Fruit fly (Drosophila melanogaster): ENCODE measurements around the gene Ugt35A1.
A peak's percentile ranks its signal among the peaks of the same experiment; 100 is the strongest.

Gene Ugt35A1

DNA sequence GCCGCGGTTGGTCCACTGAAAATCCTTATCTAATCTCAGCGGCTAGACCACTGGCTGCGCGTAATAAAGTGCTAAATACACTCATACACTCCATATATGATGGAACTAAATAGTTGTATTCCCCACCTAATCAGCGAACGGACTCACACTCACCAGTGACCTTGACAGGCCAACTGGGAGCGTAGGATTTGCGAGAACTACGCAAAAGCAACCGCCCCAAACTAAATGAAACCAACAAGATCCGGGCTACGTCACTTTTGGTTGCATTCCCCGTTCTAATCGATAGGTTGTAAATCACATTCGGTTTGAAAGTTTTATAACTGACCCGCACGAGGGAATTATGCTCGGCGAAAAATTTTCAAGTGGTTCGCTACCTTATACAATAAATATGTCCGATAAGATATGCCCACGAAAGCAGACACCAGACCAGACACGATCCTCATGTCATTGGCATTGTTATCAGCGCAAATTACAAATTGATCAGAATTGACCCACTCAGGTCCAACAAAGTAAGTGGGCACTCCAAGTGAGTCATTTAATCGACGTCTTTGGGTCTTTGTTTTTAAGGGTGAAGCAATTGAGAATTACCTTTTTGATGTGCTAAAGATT, 26.9 kb upstream of the Ugt35A1 start:
- TF ChIP-seq Dif (GFP tag; optimal IDR thresholded peaks at IDR 0.05; ENCODE audit: partially characterized antibody): no peak
- TF ChIP-seq Rel (GFP tag; optimal IDR thresholded peaks at IDR 0.05): no peak
- peak; percentile 47 for TF ChIP-seq Rel (tag; optimal IDR thresholded peaks at IDR 0.05)
- no peak for TF ChIP-seq psq (GFP tag; optimal IDR thresholded peaks at IDR 0.05)
- TF ChIP-seq h (GFP tag; optimal IDR thresholded peaks at IDR 0.05): peak; percentile 36

dm6 chr3R:11198062-11198472, 25.6 kb upstream of the Ugt35A1 start:
- no peak for TF ChIP-seq sv (GFP tag; optimal IDR thresholded peaks at IDR 0.05)
- TF ChIP-seq Jra (GFP tag; optimal IDR thresholded peaks at IDR 0.05): no peak
- peak in 1 of 2 experiments; percentile 9 for TF ChIP-seq foxo (GFP tag; optimal IDR thresholded peaks at IDR 0.05)
- no peak for TF ChIP-seq pan (optimal IDR thresholded peaks at IDR 0.05)
- peak; percentile 21 for TF ChIP-seq rgr (GFP tag; optimal IDR thresholded peaks at IDR 0.05)
- TF ChIP-seq br (GFP tag; optimal IDR thresholded peaks at IDR 0.05): peak; percentile 38
- peak; percentile 21 for TF ChIP-seq HLH106 (tag; optimal IDR thresholded peaks at IDR 0.05)
- TF ChIP-seq Dif (GFP tag; optimal IDR thresholded peaks at IDR 0.05; ENCODE audit: partially characterized antibody): peak; percentile 19
- peak; percentile 5 for TF ChIP-seq Hnf4 (GFP tag; optimal IDR thresholded peaks at IDR 0.05)
- no peak for TF ChIP-seq Rel (GFP tag; optimal IDR thresholded peaks at IDR 0.05)
- peak; percentile 75 for TF ChIP-seq Rel (tag; optimal IDR thresholded peaks at IDR 0.05)
- TF ChIP-seq CrebA (GFP tag; optimal IDR thresholded peaks at IDR 0.05; ENCODE audit: borderline replicate concordance): peak; percentile 84
- peak; percentile 29 for TF ChIP-seq h (GFP tag; optimal IDR thresholded peaks at IDR 0.05)
- TF ChIP-seq dsf (GFP tag; optimal IDR thresholded peaks at IDR 0.05; ENCODE audit: borderline replicate concordance): no peak
- TF ChIP-seq CG32264 (GFP tag; optimal IDR thresholded peaks at IDR 0.05): no peak
- no peak for TF ChIP-seq jim (GFP tag; optimal IDR thresholded peaks at IDR 0.05)
- peak; percentile 12 to 53 for TF ChIP-seq dl (GFP tag; optimal IDR thresholded peaks at IDR 0.05; ENCODE audit: insufficient read depth in 1 of 2, partially characterized antibody in 2 of 2)
- peak; percentile 48 for TF ChIP-seq psq (GFP tag; optimal IDR thresholded peaks at IDR 0.05)
- TF ChIP-seq woc (GFP tag; optimal IDR thresholded peaks at IDR 0.05): peak; percentile 79
- TF ChIP-seq sage (GFP tag; optimal IDR thresholded peaks at IDR 0.05): no peak
- peak; percentile 8 for TF ChIP-seq Vsx2 (GFP tag; optimal IDR thresholded peaks at IDR 0.05; ENCODE audit: partially characterized antibody)
- no peak for TF ChIP-seq GATAd (GFP tag; optimal IDR thresholded peaks at IDR 0.05)

dm6 chr3R:11197389-11197716, 24.9 kb upstream of the Ugt35A1 start, which contains the start of gene cu:
cu (plus strand) TSS chr3R:11197592.
- TF ChIP-seq sv (GFP tag; optimal IDR thresholded peaks at IDR 0.05) (peak; percentile 32), Dif (GFP tag; optimal IDR thresholded peaks at IDR 0.05; ENCODE audit: partially characterized antibody) (peak; percentile 62), Vsx2 (GFP tag; optimal IDR thresholded peaks at IDR 0.05; ENCODE audit: partially characterized antibody) (peak; percentile 12), dmrt93B (GFP tag; optimal IDR thresholded peaks at IDR 0.05) (no peak), Rel (GFP tag; optimal IDR thresholded peaks at IDR 0.05) (no peak), Rel (tag; optimal IDR thresholded peaks at IDR 0.05) (no peak), foxo (GFP tag; optimal IDR thresholded peaks at IDR 0.05) (no peak), br (GFP tag; optimal IDR thresholded peaks at IDR 0.05) (no peak), h (GFP tag; optimal IDR thresholded peaks at IDR 0.05) (no peak), GATAd (GFP tag; optimal IDR thresholded peaks at IDR 0.05) (no peak), brk (GFP tag; optimal IDR thresholded peaks at IDR 0.05) (peak; percentile 60), dl (GFP tag; optimal IDR thresholded peaks at IDR 0.05; ENCODE audit: insufficient read depth in 1 of 2, partially characterized antibody in 2 of 2) (peak; percentile 76 to 82), Jra (GFP tag; optimal IDR thresholded peaks at IDR 0.05) (peak; percentile 86)

dm6 chr3R:11196648-11197388, 24.4 kb upstream of the Ugt35A1 start:
- no peak for TF ChIP-seq Jra (GFP tag; optimal IDR thresholded peaks at IDR 0.05)
- no peak for TF ChIP-seq pan (optimal IDR thresholded peaks at IDR 0.05)
- no peak for TF ChIP-seq dl (GFP tag; optimal IDR thresholded peaks at IDR 0.05; ENCODE audit: insufficient read depth in 1 of 2, partially characterized antibody in 2 of 2)
- TF ChIP-seq woc (GFP tag; optimal IDR thresholded peaks at IDR 0.05): peak; percentile 92
- peak; percentile 73 for TF ChIP-seq tai (GFP tag; optimal IDR thresholded peaks at IDR 0.05)
- TF ChIP-seq usp (GFP tag; optimal IDR thresholded peaks at IDR 0.05): no peak
- peak; percentile 4 for TF ChIP-seq Dif (GFP tag; optimal IDR thresholded peaks at IDR 0.05; ENCODE audit: partially characterized antibody)
- peak; percentile 99 for TF ChIP-seq Sp1 (GFP tag; optimal IDR thresholded peaks at IDR 0.05)
- peak; percentile 95 for TF ChIP-seq HLH106 (tag; optimal IDR thresholded peaks at IDR 0.05)
- TF ChIP-seq Dfd (GFP tag; optimal IDR thresholded peaks at IDR 0.05): peak; percentile 99
- TF ChIP-seq CrebA (GFP tag; optimal IDR thresholded peaks at IDR 0.05; ENCODE audit: borderline replicate concordance): no peak
- TF ChIP-seq Abd-B (GFP tag; optimal IDR thresholded peaks at IDR 0.05): no peak
- TF ChIP-seq CG9705 (GFP tag; optimal IDR thresholded peaks at IDR 0.05): peak; percentile 94
- peak; percentile 72 for TF ChIP-seq Hnf4 (GFP tag; optimal IDR thresholded peaks at IDR 0.05)
- peak; percentile 90 for TF ChIP-seq ey (GFP tag; optimal IDR thresholded peaks at IDR 0.05)
- peak; percentile 80 for TF ChIP-seq dsf (GFP tag; optimal IDR thresholded peaks at IDR 0.05; ENCODE audit: borderline replicate concordance)
- TF ChIP-seq brk (GFP tag; optimal IDR thresholded peaks at IDR 0.05): peak; percentile 88
- TF ChIP-seq foxo (GFP tag; optimal IDR thresholded peaks at IDR 0.05): peak in 1 of 2 experiments; percentile 96
- peak; percentile 96 for TF ChIP-seq fru (GFP tag; optimal IDR thresholded peaks at IDR 0.05)
- TF ChIP-seq sage (GFP tag; optimal IDR thresholded peaks at IDR 0.05): peak; percentile 72
- TF ChIP-seq dmrt93B (GFP tag; optimal IDR thresholded peaks at IDR 0.05): peak; percentile 98
- peak; percentile 73 for TF ChIP-seq Rel (GFP tag; optimal IDR thresholded peaks at IDR 0.05)
- peak; percentile 65 for TF ChIP-seq Rel (tag; optimal IDR thresholded peaks at IDR 0.05)
- TF ChIP-seq CG32264 (GFP tag; optimal IDR thresholded peaks at IDR 0.05): no peak
- TF ChIP-seq Hr78 (GFP tag; optimal IDR thresholded peaks at IDR 0.05): no peak
- TF ChIP-seq h (GFP tag; optimal IDR thresholded peaks at IDR 0.05): peak; percentile 95
- TF ChIP-seq Hr83 (GFP tag; optimal IDR thresholded peaks at IDR 0.05; ENCODE audit: poor library complexity, severe bottlenecking): no peak
- no peak for TF ChIP-seq lola (GFP tag; optimal IDR thresholded peaks at IDR 0.05)
- TF ChIP-seq Mio (GFP tag; optimal IDR thresholded peaks at IDR 0.05): no peak
- no peak for TF ChIP-seq jim (GFP tag; optimal IDR thresholded peaks at IDR 0.05)
- peak; percentile 90 for TF ChIP-seq br (GFP tag; optimal IDR thresholded peaks at IDR 0.05)
- peak; percentile 94 for TF ChIP-seq rgr (GFP tag; optimal IDR thresholded peaks at IDR 0.05)
